Fruit fly (Drosophila melanogaster) whole organism, embryonic: ENCODE results near the gene CG32695.

Source experiments
- CG10267 ChIP-seq: fragments of 200-800 bp; sonication (Bioruptor generic); optimal IDR thresholded peaks from 2 replicates; lab custom pipeline; 2018; ENCODE audit warnings: missing biosample characterization, mild to moderate bottlenecking, missing genetic modification characterization, moderate library complexity
- CG10274 ChIP-seq: fragments of 200-800 bp; sonication (Bioruptor generic); optimal IDR thresholded peaks from 3 replicates; lab custom pipeline; 2017; ENCODE audit warnings: missing biosample characterization, mild to moderate bottlenecking, missing genetic modification characterization
- CG13123 ChIP-seq: fragments of 200-800 bp; sonication (Bioruptor generic); optimal IDR thresholded peaks from 2 replicates; lab custom pipeline; 2016; ENCODE audit warnings: missing biosample characterization, missing genetic modification characterization
- CG2712 ChIP-seq: fragments of 200-800 bp; optimal IDR thresholded peaks from 3 replicates; lab custom pipeline; 2019; ENCODE audit warnings: missing biosample characterization, mild to moderate bottlenecking, missing genetic modification characterization, moderate library complexity
- Dbx ChIP-seq: fragments of 200-800 bp; sonication (Bioruptor generic); IDR thresholded peaks from 3 replicates; pipeline ENCODE4 v1.3.6; 2022; ENCODE audit warnings: missing biosample characterization, missing genetic modification characterization
- Dip3 ChIP-seq: fragments of 200-800 bp; sonication (Bioruptor generic); optimal IDR thresholded peaks from 3 replicates; lab custom pipeline; 2016; ENCODE audit warnings: missing biosample characterization, missing genetic modification characterization
- Ets65A ChIP-seq: fragments of 200-800 bp; sonication (Bioruptor generic); peaks from one replicate; lab custom pipeline; 2016; ENCODE audit warnings: missing biosample characterization, missing genetic modification characterization
- Mad ChIP-seq: fragments of 200-800 bp; sonication (Bioruptor generic); optimal IDR thresholded peaks from 2 replicates; lab custom pipeline; 2016; ENCODE audit warnings: missing biosample characterization, missing genetic modification characterization
- Med ChIP-seq: fragments of 200-800 bp; sonication (Bioruptor generic); peaks from one replicate; lab custom pipeline; 2016; ENCODE audit warnings: missing biosample characterization, missing genetic modification characterization, mild to moderate bottlenecking, inconsistent platforms, moderate library complexity
- Opbp ChIP-seq: fragments of 200-800 bp; sonication (Bioruptor generic); IDR thresholded peaks from 3 replicates; pipeline ENCODE4 v1.3.6; 2022; ENCODE audit warnings: missing biosample characterization, missing genetic modification characterization; ENCODE audit not compliant: partially characterized antibody
- Sin3A ChIP-seq: fragments of >200 bp; optimal IDR thresholded peaks from 2 replicates; lab custom pipeline; 2018
- kay ChIP-seq: fragments of 200-800 bp; sonication (Bioruptor generic); optimal IDR thresholded peaks from 2 replicates; lab custom pipeline; 2016; ENCODE audit warnings: missing biosample characterization, missing genetic modification characterization
- zfh2 ChIP-seq: fragments of 200-800 bp; sonication (Bioruptor generic); optimal IDR thresholded peaks from 2 replicates; lab custom pipeline; 2016; ENCODE audit warnings: missing biosample characterization, missing genetic modification characterization

DNA sequence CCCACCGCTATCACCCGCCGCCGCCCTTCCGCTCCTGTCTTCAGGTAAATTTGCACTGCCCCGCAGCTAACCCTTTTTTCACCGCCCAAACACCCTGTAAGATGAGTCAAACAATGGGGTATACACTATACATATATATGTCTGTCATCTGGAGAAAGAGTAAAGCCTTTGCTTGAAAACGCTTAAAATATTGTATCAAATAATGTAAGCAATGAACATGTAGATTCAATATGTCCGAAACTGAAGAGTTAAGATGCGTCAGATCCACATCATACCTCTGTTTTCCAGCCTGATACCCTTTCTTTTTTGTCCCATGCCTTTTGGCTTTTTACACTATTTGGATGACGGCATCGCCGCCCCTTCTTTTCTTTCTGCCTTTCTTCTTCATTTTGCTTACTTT is 19.0 kb upstream of the CG32695 start:
- TF ChIP-seq zfh2 (GFP tag; lab: Kevin White, UChicago) (no peak), Sin3A (lab: Kevin White, UChicago) (no peak), Ets65A (peak; percentile 94), CG13123 (GFP tag; lab: Kevin White, UChicago) (no peak), CG2712 (tag; lab: Kevin White, UChicago) (peak; percentile 40), kay (GFP tag; lab: Kevin White, UChicago) (no peak), CG10274 (GFP tag; lab: Kevin White, UChicago) (no peak), Med (GFP tag; lab: Kevin White, UChicago) (peak; percentile 80), Dbx (GFP tag; lab: Robert Waterston, UW) (no peak), Opbp (GFP tag; lab: Robert Waterston, UW) (no peak), Mad (GFP tag; lab: Kevin White, UChicago) (no peak), CG10267 (no peak), Dip3 (GFP tag; lab: Kevin White, UChicago) (no peak)
